Worm (Caenorhabditis elegans) whole organism, midembryonic: ENCODE data around the gene ZK488.5.

Experiments
- T22C8.4 ChIP-seq: fragments of 200-800 bp; sonication (Bioruptor generic); IDR thresholded peaks from 2 replicates; pipeline ENCODE4 v1.3.6; 2022; ENCODE audit warnings: missing genetic modification characterization, missing compliant biosample characterization
- cog-1 ChIP-seq: sonication (generic microtip); optimal IDR thresholded peaks from 2 replicates; lab custom pipeline; 2016; ENCODE audit warnings: missing genetic modification characterization, missing compliant biosample characterization
- flt-1 ChIP-seq: fragments of 200-800 bp; sonication (Bioruptor generic); IDR thresholded peaks from 2 replicates; pipeline ENCODE4 v1.3.6; 2022; ENCODE audit warnings: missing genetic modification characterization, missing compliant biosample characterization
- klf-2 ChIP-seq: fragments of 200-800 bp; sonication (Bioruptor generic); conservative IDR thresholded peaks from 2 replicates; pipeline ENCODE4 v1.3.6; 2022; ENCODE audit warnings: missing genetic modification reagents, missing genetic modification characterization, missing compliant biosample characterization
- med-1 ChIP-seq: sonication (generic microtip); optimal IDR thresholded peaks from 2 replicates; lab custom pipeline; 2017; ENCODE audit warnings: missing genetic modification characterization, mild to moderate bottlenecking, missing compliant biosample characterization, antibody characterized with exemption, missing genetic modification reagents; ENCODE audit not compliant: insufficient read depth
- ref-1 ChIP-seq: fragments of 200-800 bp; sonication (Bioruptor generic); conservative IDR thresholded peaks from 2 replicates; pipeline ENCODE4 v1.3.6; 2022; ENCODE audit warnings: missing genetic modification reagents, missing genetic modification characterization, missing compliant biosample characterization
- tab-1 ChIP-seq: fragments of 200-800 bp; sonication (Bioruptor generic); IDR thresholded peaks from 2 replicates; pipeline ENCODE4 v1.3.6; 2022; ENCODE audit warnings: missing genetic modification characterization, missing compliant biosample characterization
- ztf-23 ChIP-seq: fragments of 200-800 bp; sonication (Bioruptor generic); IDR thresholded peaks from 2 replicates; pipeline ENCODE4 v1.3.6; 2022; ENCODE audit warnings: missing genetic modification reagents, missing genetic modification characterization, missing compliant biosample characterization
- ztf-29 ChIP-seq: fragments of 200-800 bp; sonication (Bioruptor generic); IDR thresholded peaks from 2 replicates; pipeline ENCODE4 v1.3.6; 2022; ENCODE audit warnings: missing genetic modification reagents, missing genetic modification characterization, missing compliant biosample characterization

ZK488.5 gene

DNA sequence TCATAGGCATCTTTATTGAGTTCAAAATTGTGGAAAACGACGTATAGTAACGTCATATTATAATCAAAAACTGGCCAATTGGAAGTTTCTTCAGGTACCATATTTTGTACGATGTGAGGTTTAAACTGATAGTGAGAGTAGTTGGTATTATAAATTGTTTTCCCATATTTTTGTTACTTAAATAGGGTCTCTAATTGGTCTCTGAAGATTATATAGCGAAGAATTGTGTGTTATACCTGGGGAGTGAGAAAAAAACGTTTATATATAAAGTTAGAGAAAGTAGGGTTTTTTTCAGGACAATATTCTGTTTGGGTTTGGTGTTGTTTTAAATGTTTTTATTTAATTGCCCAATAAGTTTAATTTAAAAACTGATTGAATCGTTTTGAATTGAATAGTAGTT lies 31.9 kb downstream of the ZK488.5 start, which contains the start of gene srt-17:
srt-17 (minus strand) TSS at position 101 of the 400 bp plus-strand sequence.
- TF ChIP-seq med-1 (GFP tag; lab: Kevin White, UChicago) (no peak), flt-1 (GFP tag; lab: Robert Waterston, UW) (no peak), cog-1 (tag; lab: Kevin White, UChicago) (no peak), klf-2 (GFP tag; lab: Robert Waterston, UW) (no peak), T22C8.4 (no peak), ref-1 (GFP tag; lab: Robert Waterston, UW) (no peak), ztf-29 (GFP tag; lab: Robert Waterston, UW) (no peak), tab-1 (GFP tag; lab: Robert Waterston, UW) (no peak), ztf-23 (GFP tag; lab: Robert Waterston, UW) (no peak)

DNA sequence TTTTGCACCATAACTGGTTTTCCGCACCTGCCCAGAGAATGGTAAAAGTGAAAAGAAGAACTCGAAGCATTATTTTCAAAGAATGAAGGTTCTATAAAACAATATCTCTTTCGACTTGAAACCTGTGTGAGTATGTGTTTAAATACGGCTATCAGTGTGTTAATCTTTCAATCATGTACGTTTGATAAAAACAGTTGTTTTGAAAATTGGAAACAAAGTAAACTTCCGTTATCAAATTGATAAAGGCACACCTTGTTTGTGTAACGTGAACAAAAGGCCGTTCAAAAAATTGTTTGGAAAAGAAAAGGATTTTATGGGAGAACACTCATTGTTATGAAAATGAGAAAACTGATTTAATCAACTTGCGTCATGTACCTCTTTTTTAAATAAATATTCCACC lies 33.3 kb downstream of the ZK488.5 start, which contains the start of gene F48G7.7:
F48G7.7 (minus strand) TSS at position 101 of the 400 bp plus-strand sequence.
- no peak for TF ChIP-seq tab-1 (GFP tag; lab: Robert Waterston, UW)
- no peak for TF ChIP-seq ztf-23 (GFP tag; lab: Robert Waterston, UW)
- no peak for TF ChIP-seq klf-2 (GFP tag; lab: Robert Waterston, UW)
- TF ChIP-seq ref-1 (GFP tag; lab: Robert Waterston, UW), result no peak
- no peak for TF ChIP-seq flt-1 (GFP tag; lab: Robert Waterston, UW)
- TF ChIP-seq ztf-29 (GFP tag; lab: Robert Waterston, UW), result no peak
- no peak for TF ChIP-seq cog-1 (tag; lab: Kevin White, UChicago)
- TF ChIP-seq med-1 (GFP tag; lab: Kevin White, UChicago), result no peak
- TF ChIP-seq T22C8.4, result no peak

DNA sequence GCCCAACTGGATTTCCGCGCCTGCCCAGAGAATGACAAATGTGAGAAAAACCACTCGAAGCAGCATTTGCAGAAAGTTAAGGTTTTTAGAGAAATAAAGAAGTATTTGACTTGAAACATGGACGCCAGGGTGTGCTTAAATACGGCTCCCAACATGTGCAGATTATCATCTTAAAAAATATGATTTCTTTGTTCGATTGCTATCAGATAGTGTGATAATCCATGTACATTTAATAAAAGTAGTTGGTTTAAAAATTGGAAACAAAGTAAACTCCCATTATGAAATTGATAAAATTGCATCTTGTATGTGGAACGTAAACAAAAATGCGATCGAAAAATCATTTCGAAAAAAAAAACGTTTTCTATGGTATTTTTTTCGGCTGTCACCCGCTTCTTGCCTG lies 34.5 kb downstream of the ZK488.5 start, which contains the start of gene F48G7.8:
F48G7.8 (minus strand) TSS at position 101 of the 400 bp plus-strand sequence.
- TF ChIP-seq ref-1 (GFP tag; lab: Robert Waterston, UW), result no peak

DNA sequence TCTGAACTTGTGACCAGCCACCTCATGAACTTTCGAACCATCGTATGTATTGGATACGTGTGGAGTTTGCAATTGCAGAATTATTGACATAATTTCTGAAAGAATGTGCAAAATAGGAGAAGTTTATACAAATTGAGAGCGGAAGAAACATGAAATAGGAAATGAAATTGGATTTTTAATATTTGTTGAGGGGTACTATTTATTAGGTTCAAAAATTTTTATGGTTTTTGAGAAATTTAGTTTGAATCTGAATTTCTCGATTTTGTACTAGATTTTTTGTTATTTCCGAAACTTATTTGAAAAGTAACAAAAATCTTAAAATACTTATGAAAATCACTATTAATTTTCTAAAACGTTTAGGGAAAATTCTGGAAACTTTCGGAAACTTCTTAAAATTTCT lies 35.5 kb downstream of the ZK488.5 start, which contains the start of gene F48G7.9:
F48G7.9 (minus strand) TSS at position 101 of the 400 bp plus-strand sequence.
- no peak for TF ChIP-seq ref-1 (GFP tag; lab: Robert Waterston, UW)
- TF ChIP-seq cog-1 (tag; lab: Kevin White, UChicago), result no peak
- no peak for TF ChIP-seq klf-2 (GFP tag; lab: Robert Waterston, UW)
- no peak for TF ChIP-seq ztf-29 (GFP tag; lab: Robert Waterston, UW)

DNA sequence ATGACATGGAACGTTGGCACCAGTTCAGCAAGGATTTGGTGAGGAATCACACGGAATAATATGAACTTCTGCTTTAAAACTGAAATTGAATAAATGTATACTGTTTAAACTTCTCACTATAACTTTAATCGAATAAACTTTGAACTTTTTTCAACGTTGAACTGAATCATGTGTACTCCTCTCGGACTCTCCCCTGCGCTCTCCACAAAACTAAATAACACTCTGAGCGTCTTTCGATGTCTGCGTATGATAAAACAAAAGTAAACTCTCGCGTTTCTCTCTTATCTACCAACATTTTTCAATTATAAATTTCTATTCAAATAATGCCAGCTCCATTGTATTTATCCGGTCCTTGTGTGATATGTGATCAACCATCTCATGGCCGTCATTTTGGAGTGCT lies 38.8 kb downstream of the ZK488.5 start:
- TF ChIP-seq ztf-23 (GFP tag; lab: Robert Waterston, UW) (no peak), flt-1 (GFP tag; lab: Robert Waterston, UW) (no peak)

DNA sequence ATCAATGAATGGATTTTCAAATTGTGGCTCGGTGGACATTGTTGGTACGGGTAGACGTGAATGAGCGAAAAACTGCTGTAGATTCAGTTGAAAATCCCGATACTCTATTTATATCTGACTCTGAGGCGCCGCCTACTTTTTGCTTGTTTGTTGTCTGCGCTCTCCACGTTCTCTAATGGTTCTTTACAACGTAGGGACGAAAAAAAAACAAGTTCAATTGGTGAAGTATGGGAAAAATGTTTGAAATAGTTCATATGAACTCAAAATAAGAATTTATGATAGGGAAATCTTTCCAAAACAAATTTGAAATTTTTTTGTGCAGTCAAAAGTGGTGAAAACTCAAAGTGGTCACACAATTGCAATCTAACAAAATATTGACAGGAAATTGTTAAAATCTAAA lies 41.8 kb downstream of the ZK488.5 start, which contains the start of gene F48G7.10:
F48G7.10 (minus strand) TSS at position 101 of the 400 bp plus-strand sequence.
- TF ChIP-seq tab-1 (GFP tag; lab: Robert Waterston, UW) (no peak), med-1 (GFP tag; lab: Kevin White, UChicago) (no peak)

DNA sequence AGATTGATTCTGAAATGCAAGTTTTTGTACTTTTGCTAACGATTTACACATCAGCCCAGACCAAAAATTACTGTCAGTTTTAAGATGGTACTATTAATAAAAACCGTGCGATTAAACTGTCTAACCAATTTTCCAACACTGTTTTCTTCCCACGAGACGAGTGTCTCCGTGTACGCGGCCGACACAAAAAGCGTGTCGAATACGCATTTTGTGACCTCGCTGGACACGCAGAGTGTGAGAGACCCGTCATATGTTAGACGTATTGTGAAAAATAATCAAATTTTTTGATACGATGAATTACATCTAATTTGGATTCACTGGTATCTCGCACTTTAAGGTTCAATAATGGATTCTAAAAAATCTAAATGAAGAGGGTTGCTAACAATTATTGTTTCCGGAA lies 42.6 kb downstream of the ZK488.5 start:
- no peak for TF ChIP-seq ref-1 (GFP tag; lab: Robert Waterston, UW)
- TF ChIP-seq tab-1 (GFP tag; lab: Robert Waterston, UW), result no peak
- no peak for TF ChIP-seq klf-2 (GFP tag; lab: Robert Waterston, UW)
- TF ChIP-seq ztf-23 (GFP tag; lab: Robert Waterston, UW), result no peak
- no peak for TF ChIP-seq ztf-29 (GFP tag; lab: Robert Waterston, UW)
- no peak for TF ChIP-seq T22C8.4
- no peak for TF ChIP-seq med-1 (GFP tag; lab: Kevin White, UChicago)
- TF ChIP-seq flt-1 (GFP tag; lab: Robert Waterston, UW), result no peak
- no peak for TF ChIP-seq cog-1 (tag; lab: Kevin White, UChicago)

DNA sequence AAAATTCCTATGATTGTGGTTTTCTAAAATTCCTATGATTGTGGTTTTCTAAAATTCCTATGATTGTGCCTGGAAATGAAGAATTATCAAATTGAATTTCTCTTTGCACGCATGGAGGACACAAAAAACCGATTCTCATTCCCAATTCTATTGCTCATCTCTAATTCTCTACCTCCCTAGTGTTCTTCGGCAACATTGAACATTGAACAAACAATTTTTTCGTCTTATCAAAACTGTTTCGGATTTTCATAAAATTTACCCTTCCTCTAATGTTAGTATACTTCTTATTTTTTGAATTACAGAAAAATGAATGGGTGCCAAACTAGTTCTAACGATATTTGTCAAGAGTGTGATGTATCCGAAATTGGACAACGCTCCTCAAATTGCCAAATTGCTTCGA lies 43.2 kb downstream of the ZK488.5 start, which contains the start of gene pals-31:
pals-31 (plus strand) TSS at position 301 of the 400 bp plus-strand sequence.
- TF ChIP-seq ref-1 (GFP tag; lab: Robert Waterston, UW), result no peak
- no peak for TF ChIP-seq flt-1 (GFP tag; lab: Robert Waterston, UW)
- no peak for TF ChIP-seq tab-1 (GFP tag; lab: Robert Waterston, UW)
- no peak for TF ChIP-seq ztf-29 (GFP tag; lab: Robert Waterston, UW)
- TF ChIP-seq med-1 (GFP tag; lab: Kevin White, UChicago), result no peak
- no peak for TF ChIP-seq T22C8.4
- TF ChIP-seq ztf-23 (GFP tag; lab: Robert Waterston, UW), result no peak
- no peak for TF ChIP-seq cog-1 (tag; lab: Kevin White, UChicago)
- no peak for TF ChIP-seq klf-2 (GFP tag; lab: Robert Waterston, UW)

DNA sequence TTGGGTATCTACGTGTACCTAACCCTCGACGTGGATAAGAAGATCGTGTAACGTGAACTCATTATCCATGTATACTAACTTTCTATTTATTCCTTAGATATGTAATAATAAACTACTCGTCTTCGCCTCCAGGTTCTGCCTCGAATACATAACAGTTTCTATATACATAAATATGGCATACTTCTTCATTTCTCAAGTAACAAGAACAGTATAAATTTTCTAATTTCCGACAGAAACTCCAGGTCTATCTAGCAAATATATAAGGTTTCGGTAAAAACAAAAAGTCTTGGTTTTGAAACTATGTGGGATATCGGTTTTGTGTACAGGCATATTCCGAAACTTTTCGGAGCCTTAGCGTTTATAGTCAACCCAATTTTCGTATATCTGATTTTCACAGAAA lies 45.3 kb downstream of the ZK488.5 start, which contains the start of gene srj-37:
srj-37 (plus strand) TSS at position 301 of the 400 bp plus-strand sequence.
- TF ChIP-seq med-1 (GFP tag; lab: Kevin White, UChicago), result no peak
- no peak for TF ChIP-seq tab-1 (GFP tag; lab: Robert Waterston, UW)
- no peak for TF ChIP-seq klf-2 (GFP tag; lab: Robert Waterston, UW)
- TF ChIP-seq ztf-23 (GFP tag; lab: Robert Waterston, UW), result no peak
- TF ChIP-seq flt-1 (GFP tag; lab: Robert Waterston, UW), result no peak
- no peak for TF ChIP-seq ztf-29 (GFP tag; lab: Robert Waterston, UW)
- no peak for TF ChIP-seq cog-1 (tag; lab: Kevin White, UChicago)
- TF ChIP-seq T22C8.4, result no peak

DNA sequence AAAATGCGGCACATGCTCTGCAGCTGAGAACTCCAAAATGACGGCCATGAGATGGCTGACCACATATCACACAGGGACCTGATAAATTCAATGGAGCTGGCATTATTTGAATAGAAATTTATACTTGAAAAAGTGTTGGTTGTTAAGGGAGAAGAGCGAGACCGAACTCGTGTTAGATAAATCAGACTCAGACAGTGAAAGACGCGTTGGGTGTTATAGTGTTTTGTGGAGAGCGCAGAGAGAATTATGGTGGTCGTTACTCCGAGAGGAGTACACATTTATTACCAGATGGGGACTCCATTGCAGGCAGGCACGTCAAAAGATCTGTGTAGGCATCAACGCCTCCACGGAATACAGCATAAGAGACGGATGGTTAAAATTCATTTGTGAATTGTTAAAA lies 49.7 kb downstream of the ZK488.5 start, which contains the start of gene nhr-190:
nhr-190 (minus strand) TSS at position 175 of the 400 bp plus-strand sequence.
- TF ChIP-seq tab-1 (GFP tag; lab: Robert Waterston, UW) (no peak), flt-1 (GFP tag; lab: Robert Waterston, UW) (no peak), ztf-23 (GFP tag; lab: Robert Waterston, UW) (no peak), T22C8.4 (no peak), med-1 (GFP tag; lab: Kevin White, UChicago) (no peak)
